Worm (Caenorhabditis elegans): ENCODE measurements around the gene baf-1.
A peak's percentile ranks its signal among the peaks of the same experiment; 100 is the strongest.

The baf-1 gene

ce11 chrIII:9443417-9444027 lies 23.7 kb upstream of the baf-1 start, which contains the start of gene pir-2 (continued):
- peak; percentile 88 for TF ChIP-seq swsn-7 (tag; optimal IDR thresholded peaks at IDR 0.05)
- peak; percentile 84 for TF ChIP-seq jun-1 (tag; optimal IDR thresholded peaks at IDR 0.05)
- TF ChIP-seq unc-130 (tag; optimal IDR thresholded peaks at IDR 0.05) = peak; percentile 68
- TF ChIP-seq C34B4.2 (tag; optimal IDR thresholded peaks at IDR 0.05) = no peak
- peak; percentile 83 for TF ChIP-seq fos-1 (tag; optimal IDR thresholded peaks at IDR 0.05)
- TF ChIP-seq mab-9 (GFP tag; IDR thresholded peaks at IDR 0.05) = 0 out of 2 replicates have a peak, but pooled peaks have one; percentile 56
- TF ChIP-seq aly-2 (tag; optimal IDR thresholded peaks at IDR 0.05) = no peak
- TF ChIP-seq unc-30 (tag; optimal IDR thresholded peaks at IDR 0.05) = no peak
- TF ChIP-seq mdl-1 (tag; optimal IDR thresholded peaks at IDR 0.05) = peak in 1 of 2 experiments; percentile 65
- peak; percentile 40 for TF ChIP-seq lin-39 (tag; optimal IDR thresholded peaks at IDR 0.05)

- peak; percentile 60 for TF ChIP-seq snpc-4 (tag; optimal IDR thresholded peaks at IDR 0.05)
Observed at ce11 chrIII:9449351-9449750, 17.9 kb upstream of the baf-1 start.

- TF ChIP-seq C16A3.4 (tag; optimal IDR thresholded peaks at IDR 0.05) (no peak), lin-14 (GFP tag; optimal IDR thresholded peaks at IDR 0.05) (no peak), nhr-20 (tag; optimal IDR thresholded peaks at IDR 0.05) (no peak), mab-9 (GFP tag; IDR thresholded peaks at IDR 0.05) (no peak), efl-3 (GFP tag; optimal IDR thresholded peaks at IDR 0.05) (no peak), dsc-1 (tag; optimal IDR thresholded peaks at IDR 0.05) (no peak), rnt-1 (tag; optimal IDR thresholded peaks at IDR 0.05) (no peak)
Observed at ce11 chrIII:9449831-9450230, 17.4 kb upstream of the baf-1 start, which contains the start of gene F54C8.6. Gene F54C8.6 (minus strand): TSS chrIII:9449931.

- TF ChIP-seq ztf-11 (tag; optimal IDR thresholded peaks at IDR 0.05) = peak in 1 of 2 experiments; percentile 41
- no peak for TF ChIP-seq efl-1 (optimal IDR thresholded peaks at IDR 0.05)
- TF ChIP-seq efl-1 (GFP tag; optimal IDR thresholded peaks at IDR 0.05 in 1 of 2) = peak in 1 of 2 experiments; percentile 15
- no peak for TF ChIP-seq C04F5.9 (tag; optimal IDR thresholded peaks at IDR 0.05)
- peak; percentile 4 for TF ChIP-seq nhr-85 (tag)
- peak; percentile 36 for TF ChIP-seq unc-86 (tag; optimal IDR thresholded peaks at IDR 0.05)
- TF ChIP-seq lsy-2 (tag; optimal IDR thresholded peaks at IDR 0.05) = peak; percentile 34 to 41
- no peak for TF ChIP-seq elt-2 (tag; optimal IDR thresholded peaks at IDR 0.05)
- TF ChIP-seq nhr-20 (tag; optimal IDR thresholded peaks at IDR 0.05) = no peak
- TF ChIP-seq grh-1 (GFP tag; IDR thresholded peaks at IDR 0.05) = no peak
- TF ChIP-seq vab-15 (tag; optimal IDR thresholded peaks at IDR 0.05) = no peak
- TF ChIP-seq ceh-90 (tag; optimal IDR thresholded peaks at IDR 0.05) = no peak
- TF ChIP-seq blmp-1 (tag; optimal IDR thresholded peaks at IDR 0.05) = peak; percentile 32
- TF ChIP-seq lin-14 (GFP tag; optimal IDR thresholded peaks at IDR 0.05) = peak; percentile 27
- TF ChIP-seq aha-1 (tag; optimal IDR thresholded peaks at IDR 0.05) = no peak
- TF ChIP-seq mep-1 (tag; optimal IDR thresholded peaks at IDR 0.05) = no peak
- TF ChIP-seq ets-5 (GFP tag; IDR thresholded peaks at IDR 0.05) = no peak
Observed at ce11 chrIII:9450933-9451332, 16.3 kb upstream of the baf-1 start.

ce11 chrIII:9453962-9454361 lies 13.3 kb upstream of the baf-1 start, which contains the start of gene F54C8.7:
Gene F54C8.7 (minus strand): TSS chrIII:9454062.
- TF ChIP-seq irx-1 (tag; optimal IDR thresholded peaks at IDR 0.05) (no peak), nhr-20 (tag; optimal IDR thresholded peaks at IDR 0.05) (no peak), ztf-11 (tag; optimal IDR thresholded peaks at IDR 0.05) (no peak), aly-2 (tag; optimal IDR thresholded peaks at IDR 0.05) (no peak), sox-4 (tag; optimal IDR thresholded peaks at IDR 0.05) (no peak), efl-3 (GFP tag; optimal IDR thresholded peaks at IDR 0.05) (no peak), nhr-76 (tag; optimal IDR thresholded peaks at IDR 0.05) (no peak), grh-1 (GFP tag; IDR thresholded peaks at IDR 0.05) (no peak), nhr-237 (tag; optimal IDR thresholded peaks at IDR 0.05) (no peak), isw-1 (GFP tag; IDR thresholded peaks at IDR 0.05) (no peak), nhr-47 (tag; optimal IDR thresholded peaks at IDR 0.05) (no peak), elt-2 (tag; optimal IDR thresholded peaks at IDR 0.05) (no peak), nhr-77 (tag; optimal IDR thresholded peaks at IDR 0.05) (no peak), nhr-12 (tag; optimal IDR thresholded peaks at IDR 0.05) (no peak), nhr-28 (tag; optimal IDR thresholded peaks at IDR 0.05) (no peak), lin-13 (GFP tag; optimal IDR thresholded peaks at IDR 0.05) (no peak)

Measured in whole organism, L1 larva.